Fruit fly (Drosophila melanogaster) whole organism, pupa: ENCODE measurements around the gene Spn28B.

Source experiments
- CG10348 ChIP-seq: fragments of 200-800 bp; sonication (Bioruptor generic); IDR thresholded peaks from 2 replicates; pipeline ENCODE4 v1.3.6; 2022; ENCODE audit warnings: missing biosample characterization, missing genetic modification characterization
- CG12605 ChIP-seq: fragments of 200-800 bp; sonication (Bioruptor generic); IDR thresholded peaks from 2 replicates; pipeline ENCODE4 v1.3.6; 2022; ENCODE audit warnings: missing biosample characterization, missing genetic modification characterization
- CG13204 ChIP-seq: fragments of 200-800 bp; sonication (Bioruptor generic); optimal IDR thresholded peaks from 2 replicates; lab custom pipeline; 2018; ENCODE audit warnings: missing biosample characterization, mild to moderate bottlenecking, missing genetic modification characterization, moderate library complexity
- CG14655 ChIP-seq: fragments of 200-800 bp; sonication (Bioruptor generic); optimal IDR thresholded peaks from 3 replicates; lab custom pipeline; 2017; ENCODE audit warnings: mild to moderate bottlenecking, missing biosample characterization, missing genetic modification reagents, missing genetic modification characterization
- CG15710 ChIP-seq: fragments of 200-800 bp; sonication (Bioruptor generic); optimal IDR thresholded peaks from 2 replicates; lab custom pipeline; 2018; ENCODE audit warnings: missing biosample characterization, mild to moderate bottlenecking, missing genetic modification characterization, moderate library complexity
- CG17806 ChIP-seq: fragments of 200-800 bp; sonication (Bioruptor generic); optimal IDR thresholded peaks from 2 replicates; lab custom pipeline; 2018; ENCODE audit warnings: missing biosample characterization, mild to moderate bottlenecking, missing genetic modification characterization, moderate library complexity
- CG32121 ChIP-seq: fragments of 200-800 bp; sonication (Bioruptor generic); IDR thresholded peaks from 2 replicates; pipeline ENCODE4 v1.3.6; 2022; ENCODE audit warnings: missing biosample characterization, missing genetic modification characterization
- CG34367 ChIP-seq: fragments of 200-800 bp; sonication (Bioruptor generic); optimal IDR thresholded peaks from 2 replicates; lab custom pipeline; 2018; ENCODE audit warnings: missing biosample characterization, mild to moderate bottlenecking, missing genetic modification characterization
- CG4496 ChIP-seq: fragments of 200-800 bp; sonication (Bioruptor generic); IDR thresholded peaks from 3 replicates; pipeline ENCODE4 v1.3.6; 2022; ENCODE audit warnings: missing biosample characterization, missing genetic modification characterization
- CG8159 ChIP-seq: fragments of 200-800 bp; sonication (Bioruptor generic); optimal IDR thresholded peaks from 3 replicates; lab custom pipeline; 2018; ENCODE audit warnings: missing biosample characterization, mild to moderate bottlenecking, missing genetic modification characterization, moderate library complexity
- CG8301 ChIP-seq: fragments of 200-800 bp; sonication (Bioruptor generic); optimal IDR thresholded peaks from 2 replicates; lab custom pipeline; 2018; ENCODE audit warnings: missing biosample characterization, mild to moderate bottlenecking, missing genetic modification characterization
- CG9948 ChIP-seq: fragments of 200-800 bp; sonication (Bioruptor generic); optimal IDR thresholded peaks from 2 replicates; lab custom pipeline; 2018; ENCODE audit warnings: missing biosample characterization, mild to moderate bottlenecking, missing genetic modification characterization, moderate library complexity
- D1 ChIP-seq: fragments of 200-800 bp; sonication (Bioruptor generic); optimal IDR thresholded peaks from 2 replicates; lab custom pipeline; 2018; ENCODE audit warnings: missing biosample characterization, mild to moderate bottlenecking, missing genetic modification characterization, moderate library complexity
- EcR ChIP-seq: fragments of 200-800 bp; sonication (Bioruptor generic); optimal IDR thresholded peaks from 3 replicates; lab custom pipeline; 2019; ENCODE audit warnings: missing biosample characterization, missing genetic modification characterization, mild to moderate bottlenecking, moderate library complexity, missing genetic modification reagents
- Ets98B ChIP-seq: fragments of 200-800 bp; sonication (Bioruptor generic); IDR thresholded peaks from 2 replicates; pipeline ENCODE4 v1.3.6; 2022; ENCODE audit warnings: missing biosample characterization, missing genetic modification characterization
- Pif1A ChIP-seq: fragments of 200-800 bp; sonication (Bioruptor generic); optimal IDR thresholded peaks from 3 replicates; lab custom pipeline; 2016; ENCODE audit warnings: missing biosample characterization, missing genetic modification characterization
- Pif1B ChIP-seq: fragments of 200-800 bp; sonication (Bioruptor generic); optimal IDR thresholded peaks from 3 replicates; lab custom pipeline; 2016; ENCODE audit warnings: missing biosample characterization, missing genetic modification characterization
- Snoo ChIP-seq: fragments of 200-800 bp; sonication (Bioruptor generic); optimal IDR thresholded peaks from 3 replicates; lab custom pipeline; 2017; ENCODE audit warnings: missing biosample characterization, mild to moderate bottlenecking, missing genetic modification characterization, inconsistent platforms
- fd96Ca ChIP-seq: fragments of 200-800 bp; sonication (Bioruptor generic); IDR thresholded peaks from 3 replicates; pipeline ENCODE4 v1.3.6; 2022; ENCODE audit warnings: missing biosample characterization, missing genetic modification characterization
- gl ChIP-seq: fragments of 200-800 bp; sonication (Bioruptor generic); optimal IDR thresholded peaks from 2 replicates; lab custom pipeline; 2018; ENCODE audit warnings: missing biosample characterization, mild to moderate bottlenecking, missing genetic modification characterization
- rn ChIP-seq: fragments of 200-800 bp; sonication (Bioruptor generic); IDR thresholded peaks from 2 replicates; pipeline ENCODE4 v1.3.6; 2022; ENCODE audit warnings: missing biosample characterization, missing genetic modification characterization

The Spn28B gene

dm6 chr2L:7576462-7577360, 5.0 kb upstream of the Spn28B start:
- TF ChIP-seq CG15710 (tag; lab: Kevin White, UChicago) (peak; percentile 10), CG13204 (peak; percentile 73), EcR (GFP tag; lab: Kevin White, UChicago) (peak; percentile 59), rn (GFP tag; lab: Robert Waterston, UW) (peak; percentile 78), Pif1A (GFP tag; lab: Kevin White, UChicago) (peak; percentile 57), CG14655 (GFP tag; lab: Kevin White, UChicago) (peak; percentile 97), CG4496 (GFP tag; lab: Robert Waterston, UW) (peak; percentile 95), CG8301 (tag; lab: Kevin White, UChicago) (peak; percentile 97), CG32121 (peak; percentile 94), CG9948 (tag; lab: Kevin White, UChicago) (peak; percentile 97), Pif1B (GFP tag; lab: Kevin White, UChicago) (peak; percentile 96), CG8159 (tag; lab: Kevin White, UChicago) (peak; percentile 97), CG12605 (GFP tag; lab: Robert Waterston, UW) (peak; percentile 91), CG10348 (GFP tag; lab: Robert Waterston, UW) (peak; percentile 43; the same call in 1 of the 2 replicates), Ets98B (peak; percentile 92), fd96Ca (GFP tag; lab: Robert Waterston, UW) (peak; percentile 89), gl (peak; percentile 94), D1 (peak; percentile 92), CG34367 (tag; lab: Kevin White, UChicago) (peak; percentile 77), CG17806 (tag; lab: Kevin White, UChicago) (peak; percentile 97), Snoo (peak; percentile 96)
- TF ChIP-seq, all 21 proteins: peak for 21

- TF ChIP-seq CG15710 (tag; lab: Kevin White, UChicago) (no peak), CG8159 (tag; lab: Kevin White, UChicago) (no peak), CG13204 (no peak), Pif1B (GFP tag; lab: Kevin White, UChicago) (no peak), CG12605 (GFP tag; lab: Robert Waterston, UW) (peak; percentile 45; the same call in 1 of the 2 replicates), CG9948 (tag; lab: Kevin White, UChicago) (no peak), CG32121 (no peak), CG10348 (GFP tag; lab: Robert Waterston, UW) (no peak)
These were observed 4.1 kb upstream of the Spn28B start for dm6 chr2L:7577646-7578045.

- TF ChIP-seq EcR (GFP tag; lab: Kevin White, UChicago) (no peak), CG34367 (tag; lab: Kevin White, UChicago) (no peak), CG32121 (no peak), gl (no peak), fd96Ca (GFP tag; lab: Robert Waterston, UW) (no peak), CG17806 (tag; lab: Kevin White, UChicago) (no peak), CG10348 (GFP tag; lab: Robert Waterston, UW) (no peak), CG8301 (tag; lab: Kevin White, UChicago) (no peak), CG12605 (GFP tag; lab: Robert Waterston, UW) (no peak), CG9948 (tag; lab: Kevin White, UChicago) (no peak), Pif1B (GFP tag; lab: Kevin White, UChicago) (no peak), CG14655 (GFP tag; lab: Kevin White, UChicago) (no peak), CG15710 (tag; lab: Kevin White, UChicago) (no peak)
These were observed 2.8 kb upstream of the Spn28B start, which contains the start of gene RapGAP1 for dm6 chr2L:7578880-7579279. RapGAP1 (minus strand) TSS chr2L:7578980.

dm6 chr2L:7580676-7581253, 959 bp upstream of the Spn28B start:
- peak; percentile 42; the same call in 1 of the 2 replicates for TF ChIP-seq CG32121
- no peak for TF ChIP-seq Snoo
- TF ChIP-seq Pif1B (GFP tag; lab: Kevin White, UChicago), result no peak
- TF ChIP-seq CG9948 (tag; lab: Kevin White, UChicago), result peak; percentile 29
- peak; percentile 65; the same call in 2 of the 3 replicates for TF ChIP-seq CG4496 (GFP tag; lab: Robert Waterston, UW)
- TF ChIP-seq CG8159 (tag; lab: Kevin White, UChicago), result peak; percentile 44
- TF ChIP-seq CG8301 (tag; lab: Kevin White, UChicago), result peak; percentile 31
- peak; percentile 31 for TF ChIP-seq CG14655 (GFP tag; lab: Kevin White, UChicago)
- peak; percentile 24 for TF ChIP-seq CG17806 (tag; lab: Kevin White, UChicago)
- TF ChIP-seq fd96Ca (GFP tag; lab: Robert Waterston, UW), result no peak
- TF ChIP-seq Ets98B, result no peak
- no peak for TF ChIP-seq rn (GFP tag; lab: Robert Waterston, UW)
- TF ChIP-seq gl, result no peak
- no peak for TF ChIP-seq Pif1A (GFP tag; lab: Kevin White, UChicago)
- no peak for TF ChIP-seq D1
- TF ChIP-seq CG10348 (GFP tag; lab: Robert Waterston, UW), result no peak
- peak; percentile 11 for TF ChIP-seq CG15710 (tag; lab: Kevin White, UChicago)
- TF ChIP-seq CG13204, result no peak
- TF ChIP-seq CG12605 (GFP tag; lab: Robert Waterston, UW), result no peak
- peak; percentile 0 for TF ChIP-seq CG34367 (tag; lab: Kevin White, UChicago)
- TF ChIP-seq EcR (GFP tag; lab: Kevin White, UChicago), result no peak

dm6 chr2L:7587106-7587505, 5.4 kb downstream of the Spn28B start:
- TF ChIP-seq CG12605 (GFP tag; lab: Robert Waterston, UW), result no peak
- no peak for TF ChIP-seq D1
- no peak for TF ChIP-seq Snoo
- no peak for TF ChIP-seq CG8301 (tag; lab: Kevin White, UChicago)
- TF ChIP-seq CG14655 (GFP tag; lab: Kevin White, UChicago), result no peak
- TF ChIP-seq, all 21 proteins: peak for 0
